Fruit fly (Drosophila melanogaster) whole organism, embryonic: ENCODE measurements around the gene BORCS6.
A peak's percentile ranks its signal among the peaks of the same experiment; 100 is the strongest.

Experiments used
- BtbVII ChIP-seq: fragments of 200-800 bp; sonication (Bioruptor generic); optimal IDR thresholded peaks from 3 replicates; lab custom pipeline; 2017; ENCODE audit warnings: missing biosample characterization, mild to moderate bottlenecking, missing genetic modification characterization
- Bteb2 ChIP-seq: fragments of 200-800 bp; sonication (Bioruptor generic); optimal IDR thresholded peaks from 2 replicates; lab custom pipeline; 2016; ENCODE audit warnings: missing biosample characterization, missing genetic modification characterization
- CG10321 ChIP-seq: fragments of 200-800 bp; sonication (Bioruptor generic); IDR thresholded peaks from 2 replicates; pipeline ENCODE4 v1.3.6; 2022; ENCODE audit warnings: missing biosample characterization, missing genetic modification characterization
- CG11085 ChIP-seq: fragments of 200-800 bp; sonication (Bioruptor generic); IDR thresholded peaks from 2 replicates; pipeline ENCODE4 v1.3.6; 2022; ENCODE audit warnings: missing biosample characterization, missing genetic modification characterization
- CG14710 ChIP-seq: fragments of 200-800 bp; sonication (Bioruptor generic); optimal IDR thresholded peaks from 3 replicates; lab custom pipeline; 2019; ENCODE audit warnings: missing biosample characterization, mild to moderate bottlenecking, missing genetic modification characterization, moderate library complexity
- CG16813 ChIP-seq: fragments of 200-800 bp; sonication (Bioruptor generic); IDR thresholded peaks from 3 replicates; pipeline ENCODE4 v1.3.6; 2022; ENCODE audit warnings: missing biosample characterization, missing genetic modification characterization; ENCODE audit not compliant: partially characterized antibody
- CG16863 ChIP-seq: fragments of 200-800 bp; sonication (Bioruptor generic); optimal IDR thresholded peaks from 3 replicates; lab custom pipeline; 2016; ENCODE audit warnings: missing biosample characterization, missing genetic modification characterization
- CG17186 ChIP-seq: fragments of 200-800 bp; sonication (Bioruptor generic); optimal IDR thresholded peaks from 3 replicates; lab custom pipeline; 2017; ENCODE audit warnings: missing biosample characterization, missing genetic modification reagents, missing genetic modification characterization
- CG17568 ChIP-seq: fragments of 200-800 bp; sonication (Bioruptor generic); optimal IDR thresholded peaks from 2 replicates; lab custom pipeline; 2018; ENCODE audit warnings: missing biosample characterization, mild to moderate bottlenecking, missing genetic modification characterization, moderate library complexity
- CG17612 ChIP-seq: fragments of 200-800 bp; sonication (Bioruptor generic); IDR thresholded peaks from 2 replicates; pipeline ENCODE4 v1.3.6; 2022; ENCODE audit warnings: missing biosample characterization, missing genetic modification characterization
- CG17829 ChIP-seq: fragments of 200-800 bp; optimal IDR thresholded peaks from 2 replicates; lab custom pipeline; 2019; ENCODE audit warnings: missing biosample characterization, mild to moderate bottlenecking, missing genetic modification characterization, moderate library complexity
- CG18476 ChIP-seq: fragments of 200-800 bp; sonication (Bioruptor generic); optimal IDR thresholded peaks from 2 replicates; lab custom pipeline; 2016; ENCODE audit warnings: missing biosample characterization, mild to moderate bottlenecking, missing genetic modification characterization
- CG2116 ChIP-seq: fragments of 200-800 bp; sonication (Bioruptor generic); optimal IDR thresholded peaks from 3 replicates; lab custom pipeline; 2018; ENCODE audit warnings: missing biosample characterization, mild to moderate bottlenecking, missing genetic modification characterization
- CG2129 ChIP-seq: fragments of 200-800 bp; sonication (Bioruptor generic); IDR thresholded peaks from 2 replicates; pipeline ENCODE4 v1.3.6; 2022; ENCODE audit warnings: missing biosample characterization, missing genetic modification characterization; ENCODE audit not compliant: partially characterized antibody
- CG3838 ChIP-seq: fragments of 200-800 bp; sonication (Bioruptor generic); optimal IDR thresholded peaks from 3 replicates; lab custom pipeline; 2016; ENCODE audit warnings: missing biosample characterization, missing genetic modification characterization
- CG4820 ChIP-seq: fragments of 200-800 bp; sonication (Bioruptor generic); optimal IDR thresholded peaks from 3 replicates; lab custom pipeline; 2016; ENCODE audit warnings: missing biosample characterization, missing genetic modification characterization
- CG7786 ChIP-seq: fragments of 200-800 bp; sonication (Bioruptor generic); optimal IDR thresholded peaks from 2 replicates; lab custom pipeline; 2016; ENCODE audit warnings: missing biosample characterization, missing genetic modification characterization
- Dad ChIP-seq: fragments of 200-800 bp; sonication (Bioruptor generic); optimal IDR thresholded peaks from 3 replicates; lab custom pipeline; 2016; ENCODE audit warnings: missing biosample characterization, missing genetic modification characterization
- Dek ChIP-seq: fragments of 200-800 bp; sonication (Bioruptor generic); optimal IDR thresholded peaks from 3 replicates; lab custom pipeline; 2019; ENCODE audit warnings: missing biosample characterization, mild to moderate bottlenecking, missing genetic modification characterization, moderate library complexity
- Fer2 ChIP-seq: fragments of 200-800 bp; sonication (Bioruptor generic); optimal IDR thresholded peaks from 2 replicates; lab custom pipeline; 2018; ENCODE audit warnings: missing biosample characterization, mild to moderate bottlenecking, missing genetic modification characterization, moderate library complexity
- Hmx ChIP-seq: fragments of 200-800 bp; sonication (Bioruptor generic); optimal IDR thresholded peaks from 2 replicates; lab custom pipeline; 2016; ENCODE audit warnings: missing biosample characterization, missing genetic modification characterization
- Hr39 ChIP-seq: fragments of >200 bp; optimal IDR thresholded peaks from 2 replicates; lab custom pipeline; 2017
- Hr78 ChIP-seq, 2 experiments: fragments of 200-800 bp in 1 of 2; fragments of >200 bp in 1 of 2; sonication (Bioruptor generic) in 1 of 2; optimal IDR thresholded peaks; 2 replicates each; lab custom pipeline; 2017 to 2019; ENCODE audit warnings: missing biosample characterization in 2 of 2, missing genetic modification characterization in 2 of 2, mild to moderate bottlenecking in 1 of 2, moderate library complexity in 1 of 2
- Jarid2 ChIP-seq: fragments of 200-800 bp; sonication (Bioruptor generic); optimal IDR thresholded peaks from 3 replicates; lab custom pipeline; 2017; ENCODE audit warnings: mild to moderate bottlenecking, missing biosample characterization, missing genetic modification reagents, missing genetic modification characterization
- Med ChIP-seq: fragments of 200-800 bp; sonication (Bioruptor generic); peaks from one replicate; lab custom pipeline; 2016; ENCODE audit warnings: missing biosample characterization, missing genetic modification characterization, mild to moderate bottlenecking, inconsistent platforms, moderate library complexity
- NFAT ChIP-seq: fragments of 200-800 bp; sonication (Bioruptor generic); IDR thresholded peaks from 2 replicates; pipeline ENCODE4 v1.3.6; 2022; ENCODE audit warnings: missing biosample characterization, missing genetic modification characterization
- Optix ChIP-seq: fragments of 200-800 bp; sonication (Bioruptor generic); IDR thresholded peaks from 3 replicates; pipeline ENCODE4 v1.3.6; 2022; ENCODE audit warnings: missing biosample characterization, missing genetic modification characterization
- Ravus ChIP-seq: fragments of 200-800 bp; sonication (Bioruptor generic); IDR thresholded peaks from 2 replicates; pipeline ENCODE4 v1.3.6; 2022; ENCODE audit warnings: missing biosample characterization, missing genetic modification characterization
- Scr ChIP-seq: fragments of 200-800 bp; sonication (Bioruptor generic); IDR thresholded peaks from 2 replicates; pipeline ENCODE4 v1.3.6; 2022; ENCODE audit warnings: missing biosample characterization, missing genetic modification characterization; ENCODE audit not compliant: partially characterized antibody
- Sry-β ChIP-seq: fragments of 200-800 bp; sonication (Bioruptor generic); optimal IDR thresholded peaks from 2 replicates; lab custom pipeline; 2018; ENCODE audit warnings: missing biosample characterization, mild to moderate bottlenecking, missing genetic modification characterization, moderate library complexity
- TFAM ChIP-seq: fragments of 200-800 bp; sonication (Bioruptor generic); optimal IDR thresholded peaks from 2 replicates; lab custom pipeline; 2017; ENCODE audit warnings: missing biosample characterization, missing genetic modification characterization, inconsistent platforms
- ac ChIP-seq: fragments of 200-800 bp; sonication (Bioruptor generic); optimal IDR thresholded peaks from 3 replicates; lab custom pipeline; 2017; ENCODE audit warnings: missing biosample characterization, mild to moderate bottlenecking, missing genetic modification characterization
- ato ChIP-seq: fragments of 200-800 bp; sonication (Bioruptor generic); IDR thresholded peaks from 2 replicates; pipeline ENCODE4 v1.3.6; 2022; ENCODE audit warnings: missing biosample characterization, missing genetic modification characterization; ENCODE audit not compliant: partially characterized antibody
- dimm ChIP-seq: fragments of 200-800 bp; sonication (Bioruptor generic); IDR thresholded peaks from 2 replicates; pipeline ENCODE4 v1.3.6; 2022; ENCODE audit warnings: missing biosample characterization, missing genetic modification characterization
- esg ChIP-seq: fragments of 200-800 bp; sonication (Bioruptor generic); conservative IDR thresholded peaks from 2 replicates; pipeline ENCODE4 v1.3.6; 2022; ENCODE audit warnings: missing biosample characterization, missing genetic modification characterization
- fd102C ChIP-seq: fragments of 200-800 bp; sonication (Bioruptor generic); optimal IDR thresholded peaks from 2 replicates; lab custom pipeline; 2018; ENCODE audit warnings: missing biosample characterization, mild to moderate bottlenecking, missing genetic modification characterization, moderate library complexity
- h ChIP-seq: fragments of >200 bp; optimal IDR thresholded peaks from 2 replicates; lab custom pipeline; 2017
- ham ChIP-seq: fragments of 200-800 bp; sonication (Bioruptor generic); IDR thresholded peaks from 2 replicates; pipeline ENCODE4 v1.3.6; 2022; ENCODE audit warnings: missing biosample characterization, missing genetic modification characterization
- ind ChIP-seq: fragments of 200-800 bp; sonication (Bioruptor generic); optimal IDR thresholded peaks from 3 replicates; lab custom pipeline; 2016; ENCODE audit warnings: missing biosample characterization, missing genetic modification characterization
- lilli ChIP-seq: fragments of 200-800 bp; sonication (Bioruptor generic); optimal IDR thresholded peaks from 3 replicates; lab custom pipeline; 2016; ENCODE audit warnings: missing biosample characterization, missing genetic modification characterization
- lmd ChIP-seq: fragments of 200-800 bp; sonication (Bioruptor generic); IDR thresholded peaks from 2 replicates; pipeline ENCODE4 v1.3.6; 2022; ENCODE audit warnings: missing biosample characterization, missing genetic modification characterization
- mam ChIP-seq: fragments of 200-800 bp; sonication (Bioruptor generic); optimal IDR thresholded peaks from 3 replicates; lab custom pipeline; 2016; ENCODE audit warnings: missing biosample characterization, missing genetic modification characterization
- nau ChIP-seq: fragments of 200-800 bp; sonication (Bioruptor generic); optimal IDR thresholded peaks from 3 replicates; lab custom pipeline; 2017; ENCODE audit warnings: missing biosample characterization, mild to moderate bottlenecking, missing genetic modification characterization, missing genetic modification reagents
- rib ChIP-seq: fragments of 200-800 bp; sonication (Bioruptor generic); IDR thresholded peaks from 2 replicates; pipeline ENCODE4 v1.3.6; 2022; ENCODE audit warnings: missing biosample characterization, missing genetic modification characterization
- sd ChIP-seq: fragments of 200-800 bp; sonication (Bioruptor generic); optimal IDR thresholded peaks from 3 replicates; lab custom pipeline; 2018; ENCODE audit warnings: missing biosample characterization, mild to moderate bottlenecking, missing genetic modification characterization, moderate library complexity
- so ChIP-seq: fragments of 200-800 bp; sonication (Bioruptor generic); IDR thresholded peaks from 3 replicates; pipeline ENCODE4 v1.3.6; 2022; ENCODE audit warnings: missing biosample characterization, missing genetic modification characterization
- stc ChIP-seq: fragments of 200-800 bp; sonication (Bioruptor generic); IDR thresholded peaks from 2 replicates; pipeline ENCODE4 v1.3.6; 2022; ENCODE audit warnings: missing biosample characterization, missing genetic modification characterization
- twi ChIP-seq: fragments of 200-800 bp; optimal IDR thresholded peaks from 2 replicates; lab custom pipeline; 2019; ENCODE audit warnings: missing biosample characterization, mild to moderate bottlenecking, missing genetic modification characterization, moderate library complexity
- unc-4 ChIP-seq: fragments of 200-800 bp; sonication (Bioruptor generic); IDR thresholded peaks from 2 replicates; pipeline ENCODE4 v1.3.6; 2022; ENCODE audit warnings: missing biosample characterization, missing genetic modification characterization; ENCODE audit not compliant: partially characterized antibody
- zen ChIP-seq: fragments of 200-800 bp; sonication (Bioruptor generic); optimal IDR thresholded peaks from 3 replicates; lab custom pipeline; 2018; ENCODE audit warnings: missing biosample characterization, mild to moderate bottlenecking, missing genetic modification characterization, moderate library complexity

Gene BORCS6

DNA sequence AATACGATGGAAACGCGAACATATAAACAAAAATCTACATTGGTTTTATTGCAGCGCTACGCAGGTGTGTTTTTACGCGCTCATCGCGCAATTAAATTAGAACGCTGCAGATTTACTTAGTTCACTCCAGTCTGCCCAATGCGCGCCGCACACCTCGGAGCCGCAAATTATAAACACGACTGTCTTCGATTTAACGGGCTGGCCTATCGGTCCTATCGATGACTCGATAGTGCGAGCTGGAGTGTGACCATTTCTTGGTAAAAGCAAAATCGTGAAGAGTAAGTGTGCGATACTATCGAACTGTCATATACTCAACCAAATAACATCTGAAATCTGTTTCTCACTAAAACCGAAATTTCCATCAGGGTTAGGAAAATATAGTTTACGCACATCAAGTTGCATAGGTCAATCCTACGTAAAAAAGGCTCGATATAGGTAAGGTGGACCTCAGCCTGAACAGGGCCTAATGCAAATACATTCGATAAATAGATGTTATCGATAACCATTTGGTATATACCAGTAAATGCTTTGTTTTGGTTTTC lies at the start of gene BORCS6, which contains the start of gene klar (continued):
- TF ChIP-seq Sry-β (GFP tag; lab: Kevin White, UChicago) = peak; percentile 8
- no peak for TF ChIP-seq CG11085 (GFP tag; lab: Robert Waterston, UW)
- peak; percentile 2 for TF ChIP-seq Fer2 (tag; lab: Kevin White, UChicago)
- no peak; the same call in 1 of the 2 replicates for TF ChIP-seq esg (GFP tag; lab: Robert Waterston, UW)
- peak; percentile 86 for TF ChIP-seq mam (GFP tag; lab: Kevin White, UChicago)
- peak; percentile 67 for TF ChIP-seq ind (GFP tag; lab: Kevin White, UChicago)
- no peak for TF ChIP-seq fd102C (GFP tag; lab: Kevin White, UChicago)
- peak; percentile 35 for TF ChIP-seq Dek (tag; lab: Kevin White, UChicago)
- TF ChIP-seq nau (GFP tag; lab: Kevin White, UChicago) = no peak
- peak; percentile 92 for TF ChIP-seq Med (GFP tag; lab: Kevin White, UChicago)
- peak; percentile 85 for TF ChIP-seq CG14710 (tag; lab: Kevin White, UChicago)
- peak; percentile 98 for TF ChIP-seq CG2129 (GFP tag; lab: Robert Waterston, UW)
- TF ChIP-seq h = no peak
- peak; percentile 47 for TF ChIP-seq CG17829 (tag; lab: Kevin White, UChicago)
- peak; percentile 97 for TF ChIP-seq Scr (GFP tag; lab: Robert Waterston, UW)
- TF ChIP-seq CG18476 (GFP tag; lab: Kevin White, UChicago) = peak; percentile 34
- TF ChIP-seq Hmx (GFP tag; lab: Kevin White, UChicago) = no peak
- no peak for TF ChIP-seq CG17612
- no peak for TF ChIP-seq CG3838 (GFP tag; lab: Kevin White, UChicago)
- peak; percentile 98 for TF ChIP-seq CG16813
- TF ChIP-seq CG17568 (GFP tag; lab: Kevin White, UChicago) = peak; percentile 3
- TF ChIP-seq sd (tag; lab: Kevin White, UChicago) = peak; percentile 51
- no peak for TF ChIP-seq so
- TF ChIP-seq Ravus (GFP tag; lab: Robert Waterston, UW) = no peak
- peak; percentile 58 for TF ChIP-seq zen (tag; lab: Kevin White, UChicago)
- peak; percentile 94 for TF ChIP-seq Jarid2 (GFP tag; lab: Kevin White, UChicago)
- TF ChIP-seq Hr39 = no peak
- peak; percentile 52 for TF ChIP-seq Dad (GFP tag; lab: Kevin White, UChicago)
- TF ChIP-seq ham = no peak
- peak; percentile 82 for TF ChIP-seq lilli (GFP tag; lab: Kevin White, UChicago)
- 0 out of 2 replicates have a peak, but pooled peaks have one; percentile 26 for TF ChIP-seq rib (GFP tag; lab: Robert Waterston, UW)
- TF ChIP-seq lmd (GFP tag; lab: Robert Waterston, UW) = no peak; the same call in 1 of the 2 replicates
- TF ChIP-seq unc-4 = peak; percentile 98
- TF ChIP-seq Bteb2 = peak; percentile 75
- TF ChIP-seq CG17186 = peak; percentile 91
- peak; percentile 74 for TF ChIP-seq CG7786 (GFP tag; lab: Kevin White, UChicago)
- peak; percentile 6 for TF ChIP-seq CG4820 (GFP tag; lab: Kevin White, UChicago)
- TF ChIP-seq TFAM (GFP tag; lab: Kevin White, UChicago) = no peak
- TF ChIP-seq dimm (GFP tag; lab: Robert Waterston, UW) = no peak
- TF ChIP-seq NFAT (GFP tag; lab: Robert Waterston, UW) = peak; percentile 19
- peak; percentile 55 for TF ChIP-seq CG16863 (GFP tag; lab: Kevin White, UChicago)
- TF ChIP-seq BtbVII (GFP tag; lab: Kevin White, UChicago) = peak; percentile 63
- TF ChIP-seq ac (GFP tag; lab: Kevin White, UChicago) = no peak
- TF ChIP-seq ato = peak; percentile 94
- peak; percentile 37 for TF ChIP-seq twi (tag; lab: Kevin White, UChicago)
- TF ChIP-seq Optix (GFP tag; lab: Robert Waterston, UW) = peak; percentile 18; the same call in 1 of the 3 replicates
- TF ChIP-seq CG10321 (GFP tag; lab: Robert Waterston, UW) = no peak
- TF ChIP-seq CG2116 (GFP tag; lab: Kevin White, UChicago) = peak; percentile 93
- TF ChIP-seq stc (GFP tag; lab: Robert Waterston, UW) = 0 out of 2 replicates have a peak, but pooled peaks have one; percentile 7
- TF ChIP-seq Hr78 (GFP tag; optimal IDR thresholded peaks at IDR 0.05; lab: Kevin White, UChicago) = peak in 1 of 2 experiments; percentile 6
